Fruit fly (Drosophila melanogaster): ENCODE data around the gene CG14441.

CG14441 gene

DNA sequence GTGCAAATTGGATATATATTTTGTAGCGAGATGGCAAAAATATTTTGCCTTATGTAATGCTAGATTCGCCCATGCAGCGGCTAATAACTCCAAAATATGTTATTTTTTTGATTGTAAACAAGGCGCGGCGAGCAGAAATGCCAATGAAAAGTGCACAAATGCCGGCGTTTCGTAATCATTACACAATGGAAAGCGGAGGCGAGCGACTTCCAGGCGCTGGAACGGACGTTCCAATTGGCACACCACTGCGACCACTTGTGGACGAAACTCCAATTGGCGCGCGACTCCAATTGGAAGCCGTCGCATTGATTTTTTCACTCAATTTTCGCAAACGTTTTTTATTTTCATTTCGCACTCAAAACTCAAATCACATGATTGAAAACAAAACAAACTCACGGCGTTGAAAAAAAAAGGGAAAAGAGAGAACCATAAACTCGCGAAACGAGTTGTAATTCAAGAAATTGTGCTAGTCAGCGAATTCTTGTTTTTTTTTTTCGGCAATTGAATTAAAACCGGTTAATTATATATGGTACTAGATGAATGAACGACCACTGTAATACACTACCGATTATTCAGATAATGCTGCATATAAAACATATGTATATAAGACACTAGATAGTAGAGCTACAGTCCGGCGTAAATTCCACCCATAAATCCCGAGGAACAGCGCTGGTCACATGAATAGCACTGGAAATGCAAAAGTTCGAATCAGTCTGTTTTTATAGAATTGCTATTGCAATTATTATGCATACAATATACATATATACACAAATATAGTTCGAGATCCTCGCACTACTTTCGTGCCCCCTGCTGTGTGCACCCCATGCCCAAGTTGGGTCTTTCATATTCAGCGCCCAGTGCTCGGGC, 20.4 kb upstream of the CG14441 start, which contains the start of gene ND-ASHI (continued):
- TF ChIP-seq B-H2 (GFP tag; optimal IDR thresholded peaks at IDR 0.05) (peak; percentile 98), C15 (GFP tag; IDR thresholded peaks at IDR 0.05) (peak; percentile 94), run (tag; optimal IDR thresholded peaks at IDR 0.05) (peak; percentile 75), Hr78 (GFP tag; optimal IDR thresholded peaks at IDR 0.05) (peak in 1 of 2 experiments; percentile 65), Blimp-1 (GFP tag; optimal IDR thresholded peaks at IDR 0.05) (peak; percentile 87), lab (GFP tag; optimal IDR thresholded peaks at IDR 0.05) (peak; percentile 98), CG7928 (GFP tag; optimal IDR thresholded peaks at IDR 0.05) (peak; percentile 81), CG14710 (tag; optimal IDR thresholded peaks at IDR 0.05) (peak; percentile 79), CG2889 (GFP tag; IDR thresholded peaks at IDR 0.05) (peak; percentile 91), eve (GFP tag; optimal IDR thresholded peaks at IDR 0.05) (no peak), Optix (GFP tag; IDR thresholded peaks at IDR 0.05) (peak; percentile 94), rib (GFP tag; IDR thresholded peaks at IDR 0.05) (peak; percentile 96), Dad (GFP tag; optimal IDR thresholded peaks at IDR 0.05) (peak; percentile 90), CG3407 (GFP tag; optimal IDR thresholded peaks at IDR 0.05) (peak; percentile 84), CG1792 (GFP tag; optimal IDR thresholded peaks at IDR 0.05) (peak; percentile 88), trem (tag; optimal IDR thresholded peaks at IDR 0.05) (peak; percentile 70), oc (tag; optimal IDR thresholded peaks at IDR 0.05) (peak; percentile 90), Neu2 (GFP tag; optimal IDR thresholded peaks at IDR 0.05; ENCODE audit: borderline replicate concordance) (peak; percentile 43), croc (GFP tag; conservative IDR thresholded peaks at IDR 0.05) (peak; percentile 84), ERR (GFP tag; optimal IDR thresholded peaks at IDR 0.05) (peak; percentile 93), CG15514 (GFP tag; optimal IDR thresholded peaks at IDR 0.05) (peak; percentile 93), CG15011 (GFP tag; optimal IDR thresholded peaks at IDR 0.05) (peak; percentile 91), HHEX (GFP tag; optimal IDR thresholded peaks at IDR 0.05) (peak; percentile 96), CG9876 (GFP tag; optimal IDR thresholded peaks at IDR 0.05) (peak; percentile 66), pb (GFP tag; optimal IDR thresholded peaks at IDR 0.05) (peak; percentile 80), CG17328 (GFP tag; IDR thresholded peaks at IDR 0.05) (peak; percentile 97), lola (GFP tag; optimal IDR thresholded peaks at IDR 0.05) (peak in 1 of 3 experiments; percentile 76), CG7987 (GFP tag; optimal IDR thresholded peaks at IDR 0.05) (peak; percentile 89), crc (GFP tag; optimal IDR thresholded peaks at IDR 0.05) (peak; percentile 85)

DNA sequence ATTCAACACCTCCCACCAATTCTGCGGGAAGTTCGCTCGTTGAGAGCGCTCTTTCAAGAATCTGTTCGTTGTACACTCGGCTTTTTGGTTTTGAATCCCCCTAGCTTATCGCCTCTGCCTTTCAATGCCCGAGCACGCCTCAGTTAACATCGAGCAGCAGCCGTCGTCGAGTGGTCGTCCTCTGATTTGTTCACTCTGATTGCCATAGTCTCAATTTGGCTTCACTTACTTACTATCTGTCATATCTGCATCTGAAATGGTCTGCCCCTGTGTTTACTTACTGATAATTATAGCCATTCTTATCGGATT, 19.9 kb upstream of the CG14441 start:
- TF ChIP-seq Deaf1 (tag; optimal IDR thresholded peaks at IDR 0.05) (peak; percentile 87), en (GFP tag; optimal IDR thresholded peaks at IDR 0.05) (no peak), CG10543 (GFP tag; optimal IDR thresholded peaks at IDR 0.05) (peak; percentile 56), CG11695 (GFP tag; IDR thresholded peaks at IDR 0.05) (no peak), CG11247 (GFP tag; IDR thresholded peaks at IDR 0.05) (no peak), CG31388 (GFP tag; optimal IDR thresholded peaks at IDR 0.05) (no peak), rib (GFP tag; IDR thresholded peaks at IDR 0.05) (peak; percentile 6; the same call in 1 of the 2 replicates), insv (GFP tag; optimal IDR thresholded peaks at IDR 0.05) (no peak), sim (GFP tag; IDR thresholded peaks at IDR 0.05) (no peak), CG34376 (GFP tag; optimal IDR thresholded peaks at IDR 0.05) (peak; percentile 73), CG11398 (GFP tag; optimal IDR thresholded peaks at IDR 0.05) (no peak), Elba2 (GFP tag; optimal IDR thresholded peaks at IDR 0.05) (no peak), CG4730 (GFP tag; IDR thresholded peaks at IDR 0.05) (no peak), sug (tag; optimal IDR thresholded peaks at IDR 0.05) (peak; percentile 40), grn (GFP tag; optimal IDR thresholded peaks at IDR 0.05) (no peak), CG7928 (GFP tag; optimal IDR thresholded peaks at IDR 0.05) (no peak), CG6272 (GFP tag; IDR thresholded peaks at IDR 0.05) (no peak), CG8478 (optimal IDR thresholded peaks at IDR 0.05) (no peak), CG17385 (GFP tag; optimal IDR thresholded peaks at IDR 0.05) (no peak), CG6791 (GFP tag; IDR thresholded peaks at IDR 0.05; ENCODE audit: partially characterized antibody) (no peak)

All from whole organism, embryonic.